Worm (Caenorhabditis elegans): ENCODE data around the gene mrpl-4.

mrpl-4 gene

ce11 chrV:8500348-8500747 lies 33.3 kb downstream of the mrpl-4 start (continued):
- TF ChIP-seq Y95B8A.8 (GFP tag; IDR thresholded peaks at IDR 0.05) (peak; percentile 99), hmg-1.2 (GFP tag; IDR thresholded peaks at IDR 0.05) (peak; percentile 99), cebp-1 (GFP tag; IDR thresholded peaks at IDR 0.05) (peak; percentile 88), cebp-1 (tag; optimal IDR thresholded peaks at IDR 0.05) (peak; percentile 97), tlf-1 (GFP tag; optimal IDR thresholded peaks at IDR 0.05) (peak; percentile 96), hmg-20 (GFP tag; IDR thresholded peaks at IDR 0.05) (peak; percentile 98), snpc-3.4 (tag; optimal IDR thresholded peaks at IDR 0.05) (peak; percentile 99), Y56A3A.18 (GFP tag; IDR thresholded peaks at IDR 0.05) (peak; percentile 100), tbp1 (GFP tag; optimal IDR thresholded peaks at IDR 0.05) (peak; percentile 100), mel-28 (tag; optimal IDR thresholded peaks at IDR 0.05; ENCODE audit: borderline replicate concordance) (peak; percentile 94), madf-8 (GFP tag; conservative IDR thresholded peaks at IDR 0.05) (peak; percentile 84), ztf-6 (GFP tag; IDR thresholded peaks at IDR 0.05) (peak; percentile 92), B0035.1 (tag; optimal IDR thresholded peaks at IDR 0.05) (peak; percentile 96), ccch-3 (GFP tag; optimal IDR thresholded peaks at IDR 0.05) (peak; percentile 98), hlh-26 (GFP tag; conservative IDR thresholded peaks at IDR 0.05) (peak; percentile 85), sptf-2 (GFP tag; optimal IDR thresholded peaks at IDR 0.05) (peak; percentile 100), egl-18 (GFP tag; IDR thresholded peaks at IDR 0.05) (peak; percentile 97), nhr-27 (tag; optimal IDR thresholded peaks at IDR 0.05) (peak; percentile 100), mxl-1 (tag; optimal IDR thresholded peaks at IDR 0.05) (peak; percentile 99), egrh-3 (GFP tag; IDR thresholded peaks at IDR 0.05) (peak; percentile 69), nhr-120 (GFP tag; IDR thresholded peaks at IDR 0.05) (peak; percentile 100), rpc-1 (optimal IDR thresholded peaks at IDR 0.05) (peak; percentile 98), rpc-1 (tag; optimal IDR thresholded peaks at IDR 0.05) (peak; percentile 100), die-1 (tag; optimal IDR thresholded peaks at IDR 0.05) (peak; percentile 99), ztf-18 (tag; optimal IDR thresholded peaks at IDR 0.05) (peak; percentile 89), nhr-80 (tag; optimal IDR thresholded peaks at IDR 0.05) (peak; percentile 68), lsy-27 (tag; optimal IDR thresholded peaks at IDR 0.05; ENCODE audit: borderline replicate concordance, insufficient read depth) (peak; percentile 62), ceh-100 (GFP tag; IDR thresholded peaks at IDR 0.05) (peak; percentile 91), B0261.1 (tag; optimal IDR thresholded peaks at IDR 0.05) (peak; percentile 99), somi-1 (GFP tag; optimal IDR thresholded peaks at IDR 0.05) (peak; percentile 99), lin-35 (GFP tag; optimal IDR thresholded peaks at IDR 0.05) (peak; percentile 48 to 93 (median 55)), let-526 (GFP tag; IDR thresholded peaks at IDR 0.05) (peak; percentile 96), Y79H2A.3 (GFP tag; conservative IDR thresholded peaks at IDR 0.05) (peak; percentile 98), ets-4 (GFP tag; optimal IDR thresholded peaks at IDR 0.05) (peak; percentile 100), ceh-40 (GFP tag; IDR thresholded peaks at IDR 0.05) (peak; percentile 98), aptf-2 (GFP tag; conservative IDR thresholded peaks at IDR 0.05) (peak; percentile 89), F49E8.2 (tag; optimal IDR thresholded peaks at IDR 0.05; ENCODE audit: insufficient read depth) (peak; percentile 72), sea-2 (GFP tag; IDR thresholded peaks at IDR 0.05) (peak; percentile 99), nfyb-1 (GFP tag; IDR thresholded peaks at IDR 0.05) (peak; percentile 99), T07F8.4 (tag; optimal IDR thresholded peaks at IDR 0.05) (peak; percentile 96), nhr-179 (tag; optimal IDR thresholded peaks at IDR 0.05) (peak; percentile 90), F55B11.4 (tag; optimal IDR thresholded peaks at IDR 0.05; ENCODE audit: borderline replicate concordance, insufficient read depth) (peak; percentile 55), hlh-12 (tag; optimal IDR thresholded peaks at IDR 0.05) (peak; percentile 94), nfya-1 (tag; optimal IDR thresholded peaks at IDR 0.05; ENCODE audit: borderline replicate concordance, insufficient read depth) (no peak), F10E7.11 (tag; optimal IDR thresholded peaks at IDR 0.05) (peak; percentile 100), snpc-1.1 (tag; optimal IDR thresholded peaks at IDR 0.05; ENCODE audit: insufficient read depth) (peak; percentile 100), ama-1 (optimal IDR thresholded peaks at IDR 0.05) (peak; percentile 59), ama-1 (GFP tag; optimal IDR thresholded peaks at IDR 0.05) (peak; percentile 96 to 97), dox-1 (GFP tag; IDR thresholded peaks at IDR 0.05) (peak; percentile 99)

Measured in whole organism, young adult.